Worm (Caenorhabditis elegans): Measurements from ENCODE around the gene F32A11.1.

F32A11.1 gene

DNA sequence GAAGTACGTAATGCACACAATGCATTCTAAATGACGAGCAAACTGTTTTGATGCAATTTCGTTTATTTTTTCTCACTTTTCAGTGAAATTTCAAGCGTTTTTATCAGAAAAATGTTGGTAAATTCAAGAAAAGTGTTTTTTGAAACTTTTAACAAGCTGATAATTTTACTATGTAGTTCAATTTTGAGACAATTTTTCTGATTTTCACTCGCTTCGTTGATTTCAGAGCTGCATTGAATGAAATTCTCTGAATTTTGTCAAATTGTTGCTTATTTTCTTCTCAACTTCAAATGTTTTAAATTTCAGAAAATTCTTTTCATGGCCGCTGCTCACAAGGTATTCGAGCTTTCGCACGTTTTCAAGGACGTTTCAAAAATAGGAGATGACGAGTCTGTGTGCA lies 34.4 kb upstream of the F32A11.1 start, which contains the start of gene bath-45:
bath-45 (plus strand) TSS at position 301 of the 400 bp plus-strand sequence.
- TF ChIP-seq skn-1 (tag; optimal IDR thresholded peaks at IDR 0.05) (no peak), ztf-4 (tag; optimal IDR thresholded peaks at IDR 0.05) (no peak), nhr-25 (tag; optimal IDR thresholded peaks at IDR 0.05) (no peak), unc-55 (GFP tag; optimal IDR thresholded peaks at IDR 0.05) (no peak), nhr-129 (tag; optimal IDR thresholded peaks at IDR 0.05) (no peak), lin-39 (tag; optimal IDR thresholded peaks at IDR 0.05) (no peak), nhr-12 (tag; optimal IDR thresholded peaks at IDR 0.05) (no peak), crh-2 (tag; optimal IDR thresholded peaks at IDR 0.05) (no peak), dmd-4 (tag; optimal IDR thresholded peaks at IDR 0.05) (no peak), nhr-21 (tag; optimal IDR thresholded peaks at IDR 0.05) (no peak), ceh-16 (tag; optimal IDR thresholded peaks at IDR 0.05) (no peak), elt-1 (tag; optimal IDR thresholded peaks at IDR 0.05) (no peak), lin-11 (tag; optimal IDR thresholded peaks at IDR 0.05) (no peak), snpc-4 (tag; optimal IDR thresholded peaks at IDR 0.05) (no peak), mbf-1 (tag; optimal IDR thresholded peaks at IDR 0.05) (no peak), aly-2 (tag; optimal IDR thresholded peaks at IDR 0.05) (no peak), F13H6.1 (tag; optimal IDR thresholded peaks at IDR 0.05) (no peak), gmeb-1 (tag; optimal IDR thresholded peaks at IDR 0.05) (no peak)

DNA sequence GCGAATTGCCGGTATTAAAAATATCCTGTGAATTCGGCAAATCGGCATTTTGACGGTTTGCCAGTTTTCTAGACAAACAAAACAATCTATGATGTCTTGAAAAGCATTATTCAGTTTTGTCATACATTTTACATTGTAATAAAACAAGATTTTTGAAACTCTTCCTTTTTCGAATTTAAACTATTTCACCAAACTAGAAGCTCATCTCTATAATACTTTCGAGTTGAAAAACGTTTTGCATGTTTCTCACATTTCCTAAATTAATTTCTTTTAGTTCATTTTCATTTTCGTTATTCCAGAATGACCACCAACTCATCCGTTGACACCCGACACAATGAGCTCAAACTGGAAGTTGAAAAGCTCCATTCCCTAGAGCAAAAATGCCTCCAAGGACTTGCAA lies 27.5 kb upstream of the F32A11.1 start, which contains the start of gene F29C12.6:
F29C12.6 (plus strand) TSS at position 301 of the 400 bp plus-strand sequence.
- no peak for TF ChIP-seq zag-1 (tag; optimal IDR thresholded peaks at IDR 0.05)
- no peak for TF ChIP-seq ZK546.5 (tag; optimal IDR thresholded peaks at IDR 0.05)
- no peak for TF ChIP-seq nhr-77 (tag; optimal IDR thresholded peaks at IDR 0.05)
- no peak for TF ChIP-seq ama-1 (optimal IDR thresholded peaks at IDR 0.05)
- no peak for TF ChIP-seq nhr-6 (tag; optimal IDR thresholded peaks at IDR 0.05)
- TF ChIP-seq lsy-2 (tag; optimal IDR thresholded peaks at IDR 0.05) = no peak
- TF ChIP-seq ceh-16 (tag; optimal IDR thresholded peaks at IDR 0.05) = no peak
- no peak for TF ChIP-seq mab-5 (tag; optimal IDR thresholded peaks at IDR 0.05)
- no peak for TF ChIP-seq ceh-82 (tag; optimal IDR thresholded peaks at IDR 0.05)
- TF ChIP-seq sem-4 (tag; optimal IDR thresholded peaks at IDR 0.05) = no peak
- no peak for TF ChIP-seq unc-39 (tag; optimal IDR thresholded peaks at IDR 0.05)
- TF ChIP-seq mdl-1 (tag; optimal IDR thresholded peaks at IDR 0.05) = no peak
- TF ChIP-seq fos-1 (tag; optimal IDR thresholded peaks at IDR 0.05) = no peak
- TF ChIP-seq unc-62 (GFP tag; optimal IDR thresholded peaks at IDR 0.05) = no peak
- no peak for TF ChIP-seq egl-27 (tag; optimal IDR thresholded peaks at IDR 0.05)
- TF ChIP-seq unc-55 (GFP tag; optimal IDR thresholded peaks at IDR 0.05) = no peak
- TF ChIP-seq nhr-25 (tag; optimal IDR thresholded peaks at IDR 0.05) = no peak

DNA sequence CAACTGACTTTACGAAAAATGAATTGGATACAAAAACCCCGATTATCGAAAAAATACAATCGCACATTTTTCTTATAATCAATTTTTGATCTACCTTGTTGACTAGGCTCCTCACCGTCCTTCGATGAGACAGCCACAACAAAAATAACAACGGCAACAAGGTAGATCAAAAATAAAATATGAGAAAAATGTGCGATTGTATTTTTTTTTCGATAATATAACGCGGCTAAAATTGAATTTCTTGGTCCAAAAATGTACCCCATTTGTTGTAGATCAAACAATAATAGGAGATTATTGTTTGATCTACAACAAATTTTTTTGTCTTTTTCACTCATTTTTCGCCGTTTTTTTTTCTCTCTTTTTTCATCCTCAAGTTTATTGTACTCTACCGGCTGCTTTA lies 26.6 kb upstream of the F32A11.1 start:
- TF ChIP-seq nhr-12 (tag; optimal IDR thresholded peaks at IDR 0.05) (no peak), nhr-10 (tag; optimal IDR thresholded peaks at IDR 0.05) (no peak), nhr-11 (tag; optimal IDR thresholded peaks at IDR 0.05) (no peak), ceh-82 (tag; optimal IDR thresholded peaks at IDR 0.05) (no peak), crh-2 (tag; optimal IDR thresholded peaks at IDR 0.05) (no peak), ztf-4 (tag; optimal IDR thresholded peaks at IDR 0.05) (no peak), sem-4 (tag; optimal IDR thresholded peaks at IDR 0.05) (no peak), lin-39 (tag; optimal IDR thresholded peaks at IDR 0.05) (no peak), unc-55 (GFP tag; optimal IDR thresholded peaks at IDR 0.05) (no peak), ZK546.5 (tag; optimal IDR thresholded peaks at IDR 0.05) (no peak), lsy-2 (tag; optimal IDR thresholded peaks at IDR 0.05) (no peak), lin-13 (GFP tag; optimal IDR thresholded peaks at IDR 0.05) (no peak), zag-1 (tag; optimal IDR thresholded peaks at IDR 0.05) (no peak), ama-1 (optimal IDR thresholded peaks at IDR 0.05) (no peak), nhr-77 (tag; optimal IDR thresholded peaks at IDR 0.05) (no peak), nhr-6 (tag; optimal IDR thresholded peaks at IDR 0.05) (no peak), sma-9 (GFP tag; optimal IDR thresholded peaks at IDR 0.05) (no peak), sma-9 (tag; optimal IDR thresholded peaks at IDR 0.05) (no peak), nhr-25 (tag; optimal IDR thresholded peaks at IDR 0.05) (no peak)

DNA sequence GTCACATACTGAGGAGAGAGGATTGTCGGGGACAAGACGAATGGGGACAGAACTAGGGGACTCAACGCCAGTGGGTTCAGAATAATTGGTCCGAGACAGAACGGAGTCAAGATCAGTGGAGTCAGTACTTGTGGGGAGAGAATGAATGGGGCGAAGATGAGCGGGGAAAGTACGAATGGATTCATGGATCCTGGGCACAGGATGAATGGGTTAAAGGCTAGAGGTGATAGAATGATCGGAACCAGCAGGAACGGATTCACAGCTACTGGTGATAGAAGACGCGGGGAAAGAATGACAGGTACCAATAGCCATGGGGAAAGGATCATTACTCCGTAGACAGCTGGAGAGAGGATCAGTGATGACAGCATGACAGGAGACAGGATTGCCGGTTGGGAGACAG lies 17.6 kb upstream of the F32A11.1 start:
- TF ChIP-seq ceh-16 (tag; optimal IDR thresholded peaks at IDR 0.05) = no peak
- no peak for TF ChIP-seq elt-3 (tag; optimal IDR thresholded peaks at IDR 0.05)
- no peak for TF ChIP-seq egl-27 (tag; optimal IDR thresholded peaks at IDR 0.05)
- no peak for TF ChIP-seq dmd-4 (tag; optimal IDR thresholded peaks at IDR 0.05)
- TF ChIP-seq mdl-1 (tag; optimal IDR thresholded peaks at IDR 0.05) = no peak
- TF ChIP-seq aly-2 (tag; optimal IDR thresholded peaks at IDR 0.05) = no peak
- no peak for TF ChIP-seq Y55F3AM.14 (GFP tag; optimal IDR thresholded peaks at IDR 0.05)
- TF ChIP-seq F13H6.1 (tag; optimal IDR thresholded peaks at IDR 0.05) = no peak
- no peak for TF ChIP-seq nhr-21 (tag; optimal IDR thresholded peaks at IDR 0.05)
- TF ChIP-seq nhr-10 (tag; optimal IDR thresholded peaks at IDR 0.05) = no peak
- TF ChIP-seq elt-1 (tag; optimal IDR thresholded peaks at IDR 0.05) = no peak
- no peak for TF ChIP-seq blmp-1 (tag; optimal IDR thresholded peaks at IDR 0.05; ENCODE audit: insufficient read depth)
- TF ChIP-seq peb-1 (tag; optimal IDR thresholded peaks at IDR 0.05) = no peak
- TF ChIP-seq unc-62 (GFP tag; optimal IDR thresholded peaks at IDR 0.05) = no peak
